Fruit fly (Drosophila melanogaster) whole organism, embryonic: ENCODE results near the gene Ccn.

Experiments used
- Adf1 ChIP-seq: fragments of 200-800 bp; sonication (Bioruptor generic); IDR thresholded peaks from 2 replicates; pipeline ENCODE4 v1.3.6; 2022; ENCODE audit warnings: missing biosample characterization, missing genetic modification characterization
- B-H2 ChIP-seq: fragments of 200-800 bp; sonication (Bioruptor generic); optimal IDR thresholded peaks from 2 replicates; lab custom pipeline; 2018; ENCODE audit warnings: missing biosample characterization, mild to moderate bottlenecking, missing genetic modification characterization
- CG11456 ChIP-seq: fragments of 200-800 bp; sonication (Bioruptor generic); IDR thresholded peaks from 3 replicates; pipeline ENCODE4 v1.3.6; 2022; ENCODE audit warnings: missing biosample characterization, missing genetic modification characterization
- CG1233 ChIP-seq: fragments of 200-800 bp; sonication (Bioruptor generic); optimal IDR thresholded peaks from 4 replicates; lab custom pipeline; 2018; ENCODE audit warnings: missing biosample characterization, mild to moderate bottlenecking, missing genetic modification characterization
- CG12744 ChIP-seq: fragments of 200-800 bp; sonication (Bioruptor generic); optimal IDR thresholded peaks from 2 replicates; lab custom pipeline; 2016; ENCODE audit warnings: missing biosample characterization, missing genetic modification characterization
- CG17328 ChIP-seq: fragments of 200-800 bp; sonication (Bioruptor generic); IDR thresholded peaks from 2 replicates; pipeline ENCODE4 v1.3.6; 2022; ENCODE audit warnings: missing biosample characterization, missing genetic modification characterization
- CG17612 ChIP-seq: fragments of 200-800 bp; sonication (Bioruptor generic); IDR thresholded peaks from 2 replicates; pipeline ENCODE4 v1.3.6; 2022; ENCODE audit warnings: missing biosample characterization, missing genetic modification characterization
- CG17802 ChIP-seq: fragments of 200-800 bp; sonication (Bioruptor generic); optimal IDR thresholded peaks from 2 replicates; lab custom pipeline; 2018; ENCODE audit warnings: missing biosample characterization, mild to moderate bottlenecking, missing genetic modification characterization, moderate library complexity
- CG2116 ChIP-seq: fragments of 200-800 bp; sonication (Bioruptor generic); optimal IDR thresholded peaks from 3 replicates; lab custom pipeline; 2018; ENCODE audit warnings: missing biosample characterization, mild to moderate bottlenecking, missing genetic modification characterization
- CG2889 ChIP-seq: fragments of 200-800 bp; sonication (Bioruptor generic); IDR thresholded peaks from 3 replicates; pipeline ENCODE4 v1.3.6; 2022; ENCODE audit warnings: missing biosample characterization, missing genetic modification characterization
- CG4424 ChIP-seq: fragments of 200-800 bp; sonication (Bioruptor generic); optimal IDR thresholded peaks from 3 replicates; lab custom pipeline; 2016; ENCODE audit warnings: missing biosample characterization, missing genetic modification characterization
- CG4707 ChIP-seq: fragments of 200-800 bp; sonication (Bioruptor generic); optimal IDR thresholded peaks from 2 replicates; lab custom pipeline; 2018; ENCODE audit warnings: missing biosample characterization, mild to moderate bottlenecking, missing genetic modification characterization, moderate library complexity
- CG4854 ChIP-seq: fragments of 200-800 bp; sonication (Bioruptor generic); optimal IDR thresholded peaks from 2 replicates; lab custom pipeline; 2016; ENCODE audit warnings: missing biosample characterization, missing genetic modification characterization, inconsistent platforms
- CG5953 ChIP-seq: fragments of 200-800 bp; sonication (Bioruptor generic); IDR thresholded peaks from 2 replicates; pipeline ENCODE4 v1.3.6; 2022; ENCODE audit warnings: missing biosample characterization, missing genetic modification characterization
- CG6813 ChIP-seq: fragments of 200-800 bp; sonication (Bioruptor generic); optimal IDR thresholded peaks from 2 replicates; lab custom pipeline; 2017; ENCODE audit warnings: missing biosample characterization, missing genetic modification characterization, mild to moderate bottlenecking, moderate library complexity, missing genetic modification reagents
- CG7786 ChIP-seq: fragments of 200-800 bp; sonication (Bioruptor generic); optimal IDR thresholded peaks from 2 replicates; lab custom pipeline; 2016; ENCODE audit warnings: missing biosample characterization, missing genetic modification characterization
- CG7839 ChIP-seq: fragments of 200-800 bp; sonication (Bioruptor generic); optimal IDR thresholded peaks from 3 replicates; lab custom pipeline; 2018; ENCODE audit warnings: missing biosample characterization, mild to moderate bottlenecking, missing genetic modification characterization, moderate library complexity
- CG9215 ChIP-seq: fragments of 200-800 bp; sonication (Bioruptor generic); IDR thresholded peaks from 2 replicates; pipeline ENCODE4 v1.3.6; 2022; ENCODE audit warnings: missing biosample characterization, missing genetic modification characterization
- CG9437 ChIP-seq: fragments of 200-800 bp; sonication (Bioruptor generic); optimal IDR thresholded peaks from 2 replicates; lab custom pipeline; 2018; ENCODE audit warnings: missing biosample characterization, mild to moderate bottlenecking, missing genetic modification characterization
- Dip2 ChIP-seq: fragments of 200-800 bp; sonication (Bioruptor generic); IDR thresholded peaks from 2 replicates; pipeline ENCODE4 v1.3.6; 2022; ENCODE audit warnings: missing biosample characterization, missing genetic modification characterization
- E2f2 ChIP-seq: fragments of 200-800 bp; sonication (Bioruptor generic); IDR thresholded peaks from 2 replicates; pipeline ENCODE4 v1.3.6; 2022; ENCODE audit warnings: missing biosample characterization, missing genetic modification characterization
- Ets97D ChIP-seq: fragments of 200-800 bp; sonication (Bioruptor generic); optimal IDR thresholded peaks from 3 replicates; lab custom pipeline; 2016; ENCODE audit warnings: missing biosample characterization, missing genetic modification characterization
- HHEX ChIP-seq: fragments of 200-800 bp; sonication (Bioruptor generic); optimal IDR thresholded peaks from 3 replicates; lab custom pipeline; 2017; ENCODE audit warnings: missing biosample characterization, mild to moderate bottlenecking, missing genetic modification characterization, missing genetic modification reagents
- HLH3B ChIP-seq: fragments of 200-800 bp; sonication (Bioruptor generic); IDR thresholded peaks from 2 replicates; pipeline ENCODE4 v1.3.6; 2022; ENCODE audit warnings: missing biosample characterization, missing genetic modification characterization
- HmgD ChIP-seq: fragments of 200-800 bp; sonication (Bioruptor generic); optimal IDR thresholded peaks from 3 replicates; lab custom pipeline; 2016; ENCODE audit warnings: missing biosample characterization, missing genetic modification characterization
- Hr39 ChIP-seq: fragments of >200 bp; optimal IDR thresholded peaks from 2 replicates; lab custom pipeline; 2017
- Hr78 ChIP-seq, 2 experiments: fragments of 200-800 bp in 1 of 2; fragments of >200 bp in 1 of 2; sonication (Bioruptor generic) in 1 of 2; optimal IDR thresholded peaks; 2 replicates each; lab custom pipeline; 2017 to 2019; ENCODE audit warnings: missing biosample characterization in 2 of 2, missing genetic modification characterization in 2 of 2, mild to moderate bottlenecking in 1 of 2, moderate library complexity in 1 of 2
- Lim3 ChIP-seq: fragments of 200-800 bp; sonication (Bioruptor generic); IDR thresholded peaks from 2 replicates; pipeline ENCODE4 v1.3.6; 2022; ENCODE audit warnings: missing biosample characterization, missing genetic modification characterization
- NK7.1 ChIP-seq: fragments of 200-800 bp; sonication (Bioruptor generic); optimal IDR thresholded peaks from 3 replicates; lab custom pipeline; 2016; ENCODE audit warnings: missing biosample characterization, missing genetic modification characterization
- Ssrp ChIP-seq: fragments of 200-800 bp; sonication (Bioruptor generic); optimal IDR thresholded peaks from 2 replicates; lab custom pipeline; 2018; ENCODE audit warnings: missing biosample characterization, mild to moderate bottlenecking, missing genetic modification characterization, moderate library complexity
- Tbp ChIP-seq: fragments of >200 bp; optimal IDR thresholded peaks from 2 replicates; lab custom pipeline; 2018; ENCODE audit warnings: missing biosample characterization, missing genetic modification characterization
- ap ChIP-seq: fragments of 200-800 bp; sonication (Bioruptor generic); IDR thresholded peaks from 2 replicates; pipeline ENCODE4 v1.3.6; 2022; ENCODE audit warnings: missing biosample characterization, missing genetic modification characterization
- bab2 ChIP-seq: fragments of 200-800 bp; sonication (Bioruptor generic); optimal IDR thresholded peaks from 2 replicates; lab custom pipeline; 2016; ENCODE audit warnings: missing biosample characterization, missing genetic modification characterization
- br ChIP-seq: fragments of >200 bp; optimal IDR thresholded peaks from 2 replicates; lab custom pipeline; 2017
- ftz-f1 ChIP-seq: fragments of 200-800 bp; sonication (Bioruptor generic); optimal IDR thresholded peaks from 2 replicates; lab custom pipeline; 2016; ENCODE audit warnings: missing biosample characterization, missing genetic modification characterization
- grau ChIP-seq: fragments of 200-800 bp; optimal IDR thresholded peaks from 3 replicates; lab custom pipeline; 2019; ENCODE audit warnings: missing biosample characterization, mild to moderate bottlenecking, missing genetic modification characterization, moderate library complexity
- hbn ChIP-seq: fragments of 200-800 bp; sonication (Bioruptor generic); IDR thresholded peaks from 2 replicates; pipeline ENCODE4 v1.3.6; 2022; ENCODE audit warnings: missing biosample characterization, missing genetic modification characterization; ENCODE audit not compliant: partially characterized antibody
- nerfin-2 ChIP-seq: fragments of 200-800 bp; sonication (Bioruptor generic); IDR thresholded peaks from 2 replicates; pipeline ENCODE4 v1.3.6; 2022; ENCODE audit warnings: missing biosample characterization, missing genetic modification characterization; ENCODE audit not compliant: partially characterized antibody
- pb ChIP-seq: fragments of 200-800 bp; sonication (Bioruptor generic); optimal IDR thresholded peaks from 3 replicates; lab custom pipeline; 2016; ENCODE audit warnings: missing biosample characterization, missing genetic modification characterization
- peb ChIP-seq: fragments of 200-800 bp; sonication (Bioruptor generic); IDR thresholded peaks from 2 replicates; pipeline ENCODE4 v1.3.6; 2022; ENCODE audit warnings: missing biosample characterization, missing genetic modification characterization
- prd ChIP-seq, 3 experiments: fragments of >200 bp in 2 of 3; fragments of 200-800 bp in 1 of 3; sonication (Bioruptor generic) in 1 of 3; optimal IDR thresholded peaks in 2 of 3; IDR thresholded peaks in 1 of 3; 2 replicates in 2 of 3; 3 replicates in 1 of 3; pipeline versions ENCODE4 v1.3.6 to Lab custom; 2017 to 2022; ENCODE audit warnings: missing biosample characterization in 1 of 3, missing genetic modification characterization in 1 of 3
- ro ChIP-seq: fragments of 200-800 bp; sonication (Bioruptor generic); IDR thresholded peaks from 2 replicates; pipeline ENCODE4 v1.3.6; 2022; ENCODE audit warnings: missing biosample characterization, missing genetic modification characterization
- row ChIP-seq: fragments of 200-800 bp; sonication (Bioruptor generic); IDR thresholded peaks from 3 replicates; pipeline ENCODE4 v1.3.6; 2022; ENCODE audit warnings: missing biosample characterization, missing genetic modification characterization
- sens ChIP-seq: fragments of 200-800 bp; sonication (Bioruptor generic); peaks from one replicate; lab custom pipeline; 2016; ENCODE audit warnings: missing biosample characterization, missing genetic modification characterization
- sens-2 ChIP-seq: fragments of 200-800 bp; sonication (Bioruptor generic); IDR thresholded peaks from 2 replicates; pipeline ENCODE4 v1.3.6; 2022; ENCODE audit warnings: missing biosample characterization, missing genetic modification characterization
- stwl ChIP-seq: fragments of 200-800 bp; sonication (Bioruptor generic); optimal IDR thresholded peaks from 3 replicates; lab custom pipeline; 2018; ENCODE audit warnings: missing biosample characterization, mild to moderate bottlenecking, missing genetic modification characterization, moderate library complexity
- tll ChIP-seq, 2 experiments: fragments of 200-800 bp in 1 of 2; fragments of >200 bp in 1 of 2; sonication (Bioruptor generic) in 1 of 2; optimal IDR thresholded peaks; 2 replicates each; lab custom pipeline; 2017 to 2019; ENCODE audit warnings: missing biosample characterization in 2 of 2, missing genetic modification characterization in 2 of 2, mild to moderate bottlenecking in 1 of 2, moderate library complexity in 1 of 2
- tup ChIP-seq: fragments of 200-800 bp; sonication (Bioruptor generic); optimal IDR thresholded peaks from 2 replicates; lab custom pipeline; 2016; ENCODE audit warnings: missing biosample characterization, mild to moderate bottlenecking, missing genetic modification characterization, moderate library complexity
- yki ChIP-seq: fragments of >200 bp; optimal IDR thresholded peaks from 3 replicates; lab custom pipeline; 2018
- zfh2 ChIP-seq: fragments of 200-800 bp; sonication (Bioruptor generic); optimal IDR thresholded peaks from 2 replicates; lab custom pipeline; 2016; ENCODE audit warnings: missing biosample characterization, missing genetic modification characterization

Ccn gene

dm6 chr3L:17652878-17653700, 36.7 kb upstream of the Ccn start (continued):
- TF ChIP-seq CG17612 (GFP tag; lab: Robert Waterston, UW) (peak; percentile 58; the same call in 1 of the 2 replicates), HmgD (GFP tag; lab: Kevin White, UChicago) (no peak), yki (no peak), CG2116 (GFP tag; lab: Kevin White, UChicago) (no peak), CG6813 (GFP tag; lab: Kevin White, UChicago) (peak; percentile 75), Dip2 (no peak), Hr78 (GFP tag; optimal IDR thresholded peaks at IDR 0.05; lab: Kevin White, UChicago) (no peak), CG5953 (no peak), CG1233 (GFP tag; lab: Kevin White, UChicago) (peak; percentile 2), CG11456 (GFP tag; lab: Robert Waterston, UW) (no peak; the same call in none of the 3 replicates), CG12744 (GFP tag; lab: Kevin White, UChicago) (no peak), CG7839 (no peak), ro (no peak), Ssrp (tag; lab: Kevin White, UChicago) (peak; percentile 20), CG4424 (peak; percentile 44), Hr39 (lab: Kevin White, UChicago) (no peak), CG17802 (tag; lab: Kevin White, UChicago) (peak; percentile 2), HLH3B (GFP tag; lab: Robert Waterston, UW) (peak; percentile 69; the same call in 1 of the 2 replicates), br (no peak), sens-2 (GFP tag; lab: Robert Waterston, UW) (no peak), CG4854 (GFP tag; lab: Kevin White, UChicago) (no peak), NK7.1 (GFP tag; lab: Kevin White, UChicago) (peak; percentile 44), CG9215 (GFP tag; lab: Robert Waterston, UW) (peak; percentile 30; the same call in 1 of the 2 replicates), Adf1 (GFP tag; lab: Robert Waterston, UW) (no peak), prd (optimal IDR thresholded peaks at IDR 0.05; lab: Kevin White, UChicago) (no peak), prd (GFP tag; IDR thresholded peaks at IDR 0.05; lab: Robert Waterston, UW) (peak; percentile 31; the same call in 2 of the 3 replicates), HHEX (GFP tag; lab: Kevin White, UChicago) (peak; percentile 33), nerfin-2 (GFP tag; lab: Robert Waterston, UW) (no peak), row (GFP tag; lab: Robert Waterston, UW) (peak; percentile 26; the same call in 1 of the 3 replicates), hbn (GFP tag; lab: Robert Waterston, UW) (no peak), ap (GFP tag; lab: Robert Waterston, UW) (no peak), sens (GFP tag; lab: Kevin White, UChicago) (peak; percentile 97), CG7786 (GFP tag; lab: Kevin White, UChicago) (no peak), bab2 (GFP tag; lab: Kevin White, UChicago) (no peak), Lim3 (no peak), zfh2 (GFP tag; lab: Kevin White, UChicago) (no peak), stwl (no peak), Ets97D (GFP tag; lab: Kevin White, UChicago) (no peak), ftz-f1 (GFP tag; lab: Kevin White, UChicago) (peak; percentile 2), peb (GFP tag; lab: Robert Waterston, UW) (no peak), CG2889 (GFP tag; lab: Robert Waterston, UW) (no peak), Tbp (GFP tag; lab: Kevin White, UChicago) (no peak), tll (GFP tag; optimal IDR thresholded peaks at IDR 0.05; lab: Kevin White, UChicago) (no peak), E2f2 (no peak), CG4707 (no peak), CG17328 (GFP tag; lab: Robert Waterston, UW) (no peak), tup (no peak), CG9437 (GFP tag; lab: Kevin White, UChicago) (no peak), grau (tag; lab: Kevin White, UChicago) (peak; percentile 88), pb (GFP tag; lab: Kevin White, UChicago) (no peak), B-H2 (GFP tag; lab: Kevin White, UChicago) (no peak)
